Fruit fly (Drosophila melanogaster) S2 (cell line): Measurements from ENCODE around the gene Sgs1.

ENCODE experiments used
- CG8478 ChIP-seq: fragments of >200 bp; optimal IDR thresholded peaks from 2 replicates; lab custom pipeline; 2018
- CTCF ChIP-seq, 2 experiments: fragments of >200 bp; optimal IDR thresholded peaks; 2 replicates each; lab custom pipeline; 2018

- TF ChIP-seq CG8478 (no peak), CTCF (optimal IDR thresholded peaks at IDR 0.05; lab: Kevin White, UChicago) (no peak)
These were observed 30.5 kb upstream of the Sgs1 start, which contains the start of gene snsl for dm6 chr2L:4906546-4907250.
